Worm (Caenorhabditis elegans) whole organism, L2 larva: ENCODE measurements around the gene W07G4.1.
A peak's percentile ranks its signal among the peaks of the same experiment; 100 is the strongest.

ENCODE experiments used
- C34F6.9 ChIP-seq: fragments of 150-350 bp; optimal IDR thresholded peaks from 2 replicates; lab custom pipeline; 2014; ENCODE audit warnings: missing biosample characterization, missing genetic modification characterization
- F13H6.1 ChIP-seq: sonication (generic microtip); optimal IDR thresholded peaks from 2 replicates; lab custom pipeline; 2016; ENCODE audit warnings: missing genetic modification characterization, missing compliant biosample characterization
- R02D3.7 ChIP-seq: fragments of 150-350 bp; optimal IDR thresholded peaks from 2 replicates; lab custom pipeline; 2014; ENCODE audit warnings: missing biosample characterization, missing genetic modification characterization
- Y55F3AM.14 ChIP-seq: fragments of 200-800 bp; sonication (Bioruptor generic); optimal IDR thresholded peaks from 2 replicates; lab custom pipeline; 2018; ENCODE audit warnings: mild to moderate bottlenecking, missing genetic modification characterization, missing compliant biosample characterization
- aly-2 ChIP-seq: fragments of 150-350 bp; optimal IDR thresholded peaks from 2 replicates; lab custom pipeline; 2014; ENCODE audit warnings: missing biosample characterization, missing genetic modification characterization
- ama-1 ChIP-seq: fragments of 150-350 bp; optimal IDR thresholded peaks from 2 replicates; lab custom pipeline; 2018; ENCODE audit warnings: inconsistent platforms
- blmp-1 ChIP-seq: sonication (generic microtip); optimal IDR thresholded peaks from 2 replicates; lab custom pipeline; 2017; ENCODE audit warnings: missing genetic modification characterization, mild to moderate bottlenecking, missing compliant biosample characterization, antibody characterized with exemption, moderate library complexity; ENCODE audit not compliant: insufficient read depth
- ceh-16 ChIP-seq: fragments of 150-350 bp; optimal IDR thresholded peaks from 2 replicates; lab custom pipeline; 2014; ENCODE audit warnings: missing biosample characterization, missing genetic modification characterization
- ceh-82 ChIP-seq: fragments of 150-350 bp; optimal IDR thresholded peaks from 2 replicates; lab custom pipeline; 2014; ENCODE audit warnings: missing biosample characterization, missing genetic modification characterization
- egl-27 ChIP-seq: sonication (generic microtip); optimal IDR thresholded peaks from 3 replicates; lab custom pipeline; 2017; ENCODE audit warnings: missing biosample characterization, missing genetic modification reagents, missing genetic modification characterization
- fos-1 ChIP-seq: fragments of 150-350 bp; optimal IDR thresholded peaks from 2 replicates; lab custom pipeline; 2014; ENCODE audit warnings: missing biosample characterization, missing genetic modification characterization
- gmeb-1 ChIP-seq: fragments of 150-350 bp; optimal IDR thresholded peaks from 2 replicates; lab custom pipeline; 2014; ENCODE audit warnings: missing biosample characterization, missing genetic modification characterization
- lin-13 ChIP-seq: fragments of 150-350 bp; optimal IDR thresholded peaks from 2 replicates; lab custom pipeline; 2014; ENCODE audit warnings: missing biosample characterization, missing genetic modification reagents, missing genetic modification characterization
- lsy-2 ChIP-seq, 2 experiments: fragments of 150-350 bp in 1 of 2; sonication (generic microtip) in 1 of 2; optimal IDR thresholded peaks; 2 replicates each; lab custom pipeline; 2014 to 2017; ENCODE audit warnings: missing biosample characterization in 2 of 2, missing genetic modification characterization in 2 of 2
- mab-5 ChIP-seq: fragments of 150-350 bp; optimal IDR thresholded peaks from 2 replicates; lab custom pipeline; 2014; ENCODE audit warnings: missing biosample characterization, missing genetic modification characterization
- mbf-1 ChIP-seq: sonication (generic microtip); optimal IDR thresholded peaks from 2 replicates; lab custom pipeline; 2017; ENCODE audit warnings: missing biosample characterization, missing genetic modification characterization
- mdl-1 ChIP-seq, 2 experiments: fragments of 150-350 bp in 1 of 2; sonication (generic microtip) in 1 of 2; optimal IDR thresholded peaks; 2 replicates each; lab custom pipeline; 2017; ENCODE audit warnings: missing biosample characterization in 2 of 2, missing genetic modification characterization in 2 of 2
- nhr-11 ChIP-seq: fragments of 150-350 bp; optimal IDR thresholded peaks from 2 replicates; lab custom pipeline; 2014; ENCODE audit warnings: missing biosample characterization, missing genetic modification characterization
- nhr-12 ChIP-seq: fragments of 150-350 bp; optimal IDR thresholded peaks from 2 replicates; lab custom pipeline; 2014; ENCODE audit warnings: missing biosample characterization, missing genetic modification characterization
- nhr-21 ChIP-seq: fragments of 150-350 bp; optimal IDR thresholded peaks from 2 replicates; lab custom pipeline; 2014; ENCODE audit warnings: missing biosample characterization, missing genetic modification characterization
- nhr-25 ChIP-seq: fragments of 150-350 bp; sonication (generic microtip); optimal IDR thresholded peaks from 3 replicates; lab custom pipeline; 2014; ENCODE audit warnings: missing biosample characterization, missing genetic modification characterization
- nhr-6 ChIP-seq: fragments of 150-350 bp; optimal IDR thresholded peaks from 2 replicates; lab custom pipeline; 2014; ENCODE audit warnings: missing biosample characterization, missing genetic modification characterization
- nhr-77 ChIP-seq: fragments of 150-350 bp; optimal IDR thresholded peaks from 2 replicates; lab custom pipeline; 2014; ENCODE audit warnings: missing biosample characterization, missing genetic modification characterization
- peb-1 ChIP-seq: fragments of 150-350 bp; optimal IDR thresholded peaks from 2 replicates; lab custom pipeline; 2014; ENCODE audit warnings: missing biosample characterization, missing genetic modification characterization
- sma-3 ChIP-seq: sonication (generic microtip); optimal IDR thresholded peaks from 2 replicates; lab custom pipeline; 2016; ENCODE audit warnings: missing genetic modification reagents, missing genetic modification characterization, missing compliant biosample characterization
- sma-9 ChIP-seq, 2 experiments: fragments of 150-350 bp in 1 of 2; sonication (generic microtip) in 1 of 2; optimal IDR thresholded peaks; 2 replicates each; lab custom pipeline; 2014 to 2016; ENCODE audit warnings: missing genetic modification characterization in 2 of 2, mild to moderate bottlenecking in 1 of 2, missing biosample characterization in 1 of 2, missing compliant biosample characterization in 1 of 2, missing genetic modification reagents in 1 of 2, moderate library complexity in 1 of 2
- snpc-4 ChIP-seq: fragments of 150-350 bp; optimal IDR thresholded peaks from 2 replicates; lab custom pipeline; 2014; ENCODE audit warnings: missing biosample characterization, missing genetic modification characterization
- unc-39 ChIP-seq: fragments of 150-350 bp; optimal IDR thresholded peaks from 2 replicates; lab custom pipeline; 2014; ENCODE audit warnings: missing biosample characterization, missing genetic modification characterization
- unc-55 ChIP-seq: fragments of 150-350 bp; sonication (generic microtip); optimal IDR thresholded peaks from 3 replicates; lab custom pipeline; 2014; ENCODE audit warnings: missing biosample characterization, missing genetic modification reagents, missing genetic modification characterization
- unc-62 ChIP-seq: fragments of 150-350 bp; optimal IDR thresholded peaks from 2 replicates; lab custom pipeline; 2014; ENCODE audit warnings: missing biosample characterization, missing genetic modification reagents, missing genetic modification characterization
- zag-1 ChIP-seq: fragments of 150-350 bp; optimal IDR thresholded peaks from 2 replicates; lab custom pipeline; 2014; ENCODE audit warnings: missing biosample characterization, missing genetic modification characterization
- ztf-1 ChIP-seq: fragments of 200-800 bp; sonication (Bioruptor generic); conservative IDR thresholded peaks from 2 replicates; pipeline ENCODE4 v1.3.6; 2022; ENCODE audit warnings: missing genetic modification characterization, missing compliant biosample characterization
- ztf-4 ChIP-seq: fragments of 150-350 bp; optimal IDR thresholded peaks from 2 replicates; lab custom pipeline; 2014; ENCODE audit warnings: missing biosample characterization, missing genetic modification characterization

W07G4.1 gene

DNA sequence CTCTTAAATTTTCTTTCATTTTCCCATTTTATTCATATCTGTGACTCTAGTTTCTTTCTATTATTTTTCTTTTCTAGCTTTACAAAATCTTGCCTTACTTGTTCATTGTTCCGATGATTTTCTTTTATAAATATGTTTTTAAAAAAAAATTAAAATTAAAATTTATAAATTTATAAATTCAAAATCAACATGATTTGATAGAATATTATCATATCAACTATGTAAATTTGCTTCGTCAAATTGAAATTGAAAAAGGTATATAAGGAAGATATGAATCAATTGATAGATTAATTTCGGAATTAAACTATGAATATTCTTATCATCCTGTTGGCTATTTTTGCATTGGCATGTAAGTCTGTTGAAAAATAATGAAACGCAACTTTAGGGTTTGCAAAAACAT lies at the start of gene W07G4.1:
TSS of gene W07G4.1 (plus strand) at position 301 of the 400 bp plus-strand sequence.
- TF ChIP-seq peb-1 (tag; lab: Kevin White, UChicago) (no peak), ama-1 (lab: Kevin White, UChicago) (no peak), ztf-1 (GFP tag; lab: Robert Waterston, UW) (no peak), nhr-25 (no peak), mab-5 (tag; lab: Kevin White, UChicago) (no peak), mbf-1 (tag; lab: Kevin White, UChicago) (no peak), snpc-4 (no peak), R02D3.7 (tag; lab: Kevin White, UChicago) (no peak), nhr-12 (no peak), lsy-2 (tag; optimal IDR thresholded peaks at IDR 0.05; lab: Kevin White, UChicago) (no peak), unc-62 (no peak), Y55F3AM.14 (GFP tag; lab: Kevin White, UChicago) (no peak), ceh-16 (tag; lab: Kevin White, UChicago) (no peak)

DNA sequence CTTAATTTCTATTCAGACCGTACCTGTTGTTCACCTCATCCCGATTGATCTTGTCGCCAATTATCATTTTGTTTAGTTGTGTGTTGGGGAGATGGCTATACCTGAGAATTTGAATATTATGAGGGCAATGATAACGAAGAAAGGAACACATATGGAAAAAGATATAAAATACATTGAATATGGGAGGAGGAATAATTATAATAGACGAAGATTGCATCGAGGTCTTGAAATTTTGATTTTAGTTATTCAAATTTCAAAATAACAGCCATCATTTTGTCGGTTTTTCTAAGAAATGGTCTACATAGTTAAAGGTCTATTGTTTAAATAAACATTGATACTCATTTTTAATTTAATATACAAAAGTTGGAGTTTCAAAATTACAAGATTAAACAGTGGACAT lies 46.3 kb upstream of the W07G4.1 start, which contains the start of gene shw-3:
TSS of gene shw-3 (minus strand) at position 101 of the 400 bp plus-strand sequence.
- no peak for TF ChIP-seq mdl-1 (tag; optimal IDR thresholded peaks at IDR 0.05; lab: Kevin White, UChicago)
- no peak for TF ChIP-seq C34F6.9
- no peak for TF ChIP-seq unc-39 (tag; lab: Kevin White, UChicago)
- TF ChIP-seq peb-1 (tag; lab: Kevin White, UChicago): no peak
- no peak for TF ChIP-seq ama-1 (lab: Kevin White, UChicago)
- TF ChIP-seq F13H6.1 (tag; lab: Kevin White, UChicago): no peak
- no peak for TF ChIP-seq aly-2 (tag; lab: Kevin White, UChicago)
- TF ChIP-seq ceh-82: no peak
- TF ChIP-seq egl-27 (tag; lab: Kevin White, UChicago): no peak
- no peak for TF ChIP-seq zag-1 (tag; lab: Kevin White, UChicago)
- TF ChIP-seq nhr-6 (tag; lab: Kevin White, UChicago): no peak
- TF ChIP-seq Y55F3AM.14 (GFP tag; lab: Kevin White, UChicago): no peak
- TF ChIP-seq snpc-4: no peak
- TF ChIP-seq lin-13 (GFP tag; lab: Kevin White, UChicago): no peak
- TF ChIP-seq fos-1 (tag; lab: Kevin White, UChicago): no peak
- no peak for TF ChIP-seq ztf-4
- no peak for TF ChIP-seq nhr-11

DNA sequence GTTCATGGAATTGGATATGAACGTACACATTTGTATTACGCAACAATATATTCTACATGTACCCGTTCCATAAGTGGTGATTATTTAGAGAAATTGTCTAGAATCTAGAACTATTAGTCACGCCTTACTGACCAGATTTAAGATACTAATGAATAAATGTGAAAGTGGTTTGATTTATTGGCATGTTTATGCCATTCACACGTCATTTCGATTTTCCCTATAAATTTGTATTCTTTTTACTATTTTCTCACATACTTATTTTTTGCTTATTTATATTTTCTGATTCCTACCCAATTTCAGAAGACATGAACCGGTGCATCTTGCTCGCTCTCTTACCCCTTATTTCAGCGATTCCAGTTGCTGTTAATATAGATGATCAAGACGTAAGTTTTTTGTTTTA lies 45.1 kb upstream of the W07G4.1 start, which contains the start of gene F15B9.8:
TSS of gene F15B9.8 (plus strand) at position 301 of the 400 bp plus-strand sequence.
- TF ChIP-seq sma-9 (GFP tag; optimal IDR thresholded peaks at IDR 0.05; lab: Kevin White, UChicago) (no peak), sma-9 (tag; optimal IDR thresholded peaks at IDR 0.05; lab: Kevin White, UChicago) (no peak), ztf-4 (no peak), lsy-2 (tag; optimal IDR thresholded peaks at IDR 0.05; lab: Kevin White, UChicago) (no peak), ceh-16 (tag; lab: Kevin White, UChicago) (no peak), sma-3 (no peak), unc-39 (tag; lab: Kevin White, UChicago) (no peak), ceh-82 (no peak), nhr-11 (no peak)

DNA sequence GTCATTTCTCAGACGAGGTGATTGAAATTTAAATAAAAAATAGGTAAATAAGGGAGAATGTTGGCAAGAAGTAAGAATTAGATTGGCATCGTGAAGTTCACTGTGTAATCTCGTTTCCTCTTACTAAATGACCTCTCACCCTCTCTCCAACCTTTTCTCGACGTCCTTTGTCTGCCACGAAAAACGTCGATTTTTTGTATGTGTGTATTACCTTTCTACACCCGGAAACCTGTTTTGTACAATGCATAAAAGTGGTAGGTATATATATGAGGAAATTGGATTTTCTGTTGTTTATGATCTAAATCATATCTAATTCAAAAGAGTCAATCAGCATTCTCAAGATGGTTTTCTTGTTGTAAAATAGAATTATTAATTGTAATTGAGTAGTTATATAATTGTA lies 40.4 kb upstream of the W07G4.1 start, which contains the start of the genes F15B9.11 and dsl-7:
TSS of gene F15B9.11 (minus strand) at position 5 of the 400 bp plus-strand sequence.
TSS of gene dsl-7 (plus strand) at position 260 of the 400 bp plus-strand sequence.
- TF ChIP-seq lin-13 (GFP tag; lab: Kevin White, UChicago): no peak
- TF ChIP-seq nhr-11: no peak
- TF ChIP-seq nhr-25: peak; percentile 77
- no peak for TF ChIP-seq gmeb-1

DNA sequence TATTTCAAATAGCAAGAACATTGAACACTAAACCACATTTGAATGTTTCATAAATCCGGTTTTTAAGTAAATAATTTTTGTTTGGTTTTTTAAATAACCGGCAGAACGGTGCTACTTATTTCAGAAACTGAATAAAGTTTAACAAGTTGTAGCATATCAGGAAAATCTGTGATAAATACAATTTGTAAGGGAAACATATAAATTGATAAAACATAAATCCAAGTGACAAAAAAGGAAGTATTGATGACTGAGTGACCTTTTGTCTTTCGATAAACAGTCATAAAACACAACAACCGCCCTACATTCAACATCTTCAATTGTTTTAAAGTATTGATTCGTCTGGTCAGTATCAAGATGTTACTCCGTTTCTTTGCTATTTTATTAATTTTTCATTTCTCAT lies 38.1 kb upstream of the W07G4.1 start, which contains the start of gene far-5:
TSS of gene far-5 (plus strand) at position 301 of the 400 bp plus-strand sequence.
- TF ChIP-seq blmp-1 (tag; lab: Kevin White, UChicago) (no peak), mbf-1 (tag; lab: Kevin White, UChicago) (no peak), unc-39 (tag; lab: Kevin White, UChicago) (no peak), mab-5 (tag; lab: Kevin White, UChicago) (no peak), zag-1 (tag; lab: Kevin White, UChicago) (no peak), nhr-77 (tag; lab: Kevin White, UChicago) (no peak), F13H6.1 (tag; lab: Kevin White, UChicago) (no peak), nhr-6 (tag; lab: Kevin White, UChicago) (no peak), snpc-4 (no peak), unc-55 (GFP tag; lab: Kevin White, UChicago) (no peak), fos-1 (tag; lab: Kevin White, UChicago) (no peak), ama-1 (lab: Kevin White, UChicago) (no peak), nhr-21 (no peak), C34F6.9 (no peak), ztf-1 (GFP tag; lab: Robert Waterston, UW) (no peak)
